Fruit fly (Drosophila melanogaster): ENCODE measurements around the gene Pfdn1.
A peak's percentile ranks its signal among the peaks of the same experiment; 100 is the strongest.

Gene Pfdn1

DNA sequence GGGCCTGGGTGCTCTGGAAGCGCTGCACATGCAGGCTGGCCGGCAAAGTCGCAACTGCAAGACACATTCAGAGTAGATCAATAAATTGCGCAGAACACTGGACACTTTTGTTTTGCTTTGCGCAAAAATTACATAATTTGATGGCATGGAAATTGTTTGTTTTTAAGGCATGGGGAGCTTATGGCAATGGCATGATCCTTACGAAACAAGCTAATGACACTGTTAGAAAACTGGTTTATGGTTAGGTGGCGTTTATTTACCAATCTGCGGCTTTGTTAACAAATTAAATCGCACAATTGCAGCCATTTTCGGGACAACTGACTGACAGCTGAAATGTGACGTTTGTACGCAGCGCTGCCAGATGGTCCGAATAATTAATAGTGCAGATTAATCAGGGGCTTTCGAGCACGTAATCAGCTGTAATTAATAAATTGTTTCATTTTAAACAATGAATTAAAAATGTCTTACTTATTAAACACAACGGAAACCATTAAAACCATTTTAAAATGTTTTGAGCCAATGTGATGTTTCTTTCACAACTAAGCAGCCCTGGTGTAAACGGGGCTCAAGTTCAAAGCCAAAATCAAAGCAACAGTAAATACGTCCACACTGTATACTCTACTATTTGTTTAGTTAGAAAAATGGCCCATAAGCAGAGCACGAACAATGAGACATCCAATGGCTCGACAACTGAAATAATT lies 6.3 kb upstream of the Pfdn1 start, which contains the start of the genes ND-51 and CG13994 (continued):
- TF ChIP-seq disco-r (GFP tag; optimal IDR thresholded peaks at IDR 0.05) (peak; percentile 50), org-1 (GFP tag; optimal IDR thresholded peaks at IDR 0.05) (no peak), btn (GFP tag; optimal IDR thresholded peaks at IDR 0.05) (peak; percentile 58), CG4282 (GFP tag; optimal IDR thresholded peaks at IDR 0.05) (peak; percentile 40), CG4424 (GFP tag; optimal IDR thresholded peaks at IDR 0.05) (peak; percentile 71), sens-2 (GFP tag; IDR thresholded peaks at IDR 0.05) (peak; percentile 65), Dek (tag; optimal IDR thresholded peaks at IDR 0.05) (peak; percentile 71), trh (GFP tag; optimal IDR thresholded peaks at IDR 0.05) (peak; percentile 54), shn (GFP tag; optimal IDR thresholded peaks at IDR 0.05) (peak; percentile 76), fd96Cb (tag; optimal IDR thresholded peaks at IDR 0.05) (peak; percentile 79), CG2875 (GFP tag; optimal IDR thresholded peaks at IDR 0.05) (peak; percentile 69), Nf-YC (tag; optimal IDR thresholded peaks at IDR 0.05) (peak; percentile 77), lov (optimal IDR thresholded peaks at IDR 0.05) (no peak), lov (GFP tag; IDR thresholded peaks at IDR 0.05) (peak; percentile 64; the same call in 1 of the 3 replicates), Spps (tag; optimal IDR thresholded peaks at IDR 0.05) (peak; percentile 57), CG18011 (GFP tag; optimal IDR thresholded peaks at IDR 0.05) (peak; percentile 63), sc (optimal IDR thresholded peaks at IDR 0.05) (no peak), sc (GFP tag; optimal IDR thresholded peaks at IDR 0.05) (peak; percentile 1), Hr78 (GFP tag; optimal IDR thresholded peaks at IDR 0.05) (peak in 1 of 2 experiments; percentile 38), ash1 (GFP tag; optimal IDR thresholded peaks at IDR 0.05) (no peak), Awh (GFP tag; IDR thresholded peaks at IDR 0.05) (peak; percentile 69), CG2199 (GFP tag; IDR thresholded peaks at IDR 0.05) (0 out of 3 replicates have a peak, but pooled peaks have one; percentile 76), ATbp (GFP tag; optimal IDR thresholded peaks at IDR 0.05) (no peak), MESR4 (GFP tag; optimal IDR thresholded peaks at IDR 0.05) (peak; percentile 48), chinmo (GFP tag; IDR thresholded peaks at IDR 0.05; ENCODE audit: partially characterized antibody) (no peak), CG17186 (GFP tag; optimal IDR thresholded peaks at IDR 0.05) (peak; percentile 76), bab2 (GFP tag; optimal IDR thresholded peaks at IDR 0.05) (peak; percentile 91), nmo (GFP tag; optimal IDR thresholded peaks at IDR 0.05) (peak; percentile 89), HmgD (GFP tag; optimal IDR thresholded peaks at IDR 0.05) (peak; percentile 52), NFAT (GFP tag; IDR thresholded peaks at IDR 0.05) (peak; percentile 85), bcd (GFP tag; optimal IDR thresholded peaks at IDR 0.05) (peak; percentile 86), Sox100B (GFP tag; optimal IDR thresholded peaks at IDR 0.05) (no peak), CG15479 (GFP tag; optimal IDR thresholded peaks at IDR 0.05) (peak; percentile 50), ap (GFP tag; IDR thresholded peaks at IDR 0.05) (peak; percentile 47; the same call in 1 of the 2 replicates), dati (GFP tag; IDR thresholded peaks at IDR 0.05) (0 out of 2 replicates have a peak, but pooled peaks have one; percentile 42), sim (GFP tag; IDR thresholded peaks at IDR 0.05) (0 out of 2 replicates have a peak, but pooled peaks have one; percentile 16), CG8388 (GFP tag; optimal IDR thresholded peaks at IDR 0.05) (peak; percentile 80), Dip2 (GFP tag; IDR thresholded peaks at IDR 0.05) (no peak), pum (GFP tag; optimal IDR thresholded peaks at IDR 0.05) (peak; percentile 90), CG15073 (GFP tag; optimal IDR thresholded peaks at IDR 0.05) (no peak), CG8089 (GFP tag; optimal IDR thresholded peaks at IDR 0.05) (peak; percentile 73), lab (GFP tag; optimal IDR thresholded peaks at IDR 0.05) (peak; percentile 87), croc (GFP tag; conservative IDR thresholded peaks at IDR 0.05) (peak; percentile 69), CG7963 (GFP tag; IDR thresholded peaks at IDR 0.05; ENCODE audit: partially characterized antibody) (0 out of 3 replicates have a peak, but pooled peaks have one; percentile 1), CG6791 (GFP tag; IDR thresholded peaks at IDR 0.05; ENCODE audit: partially characterized antibody) (no peak), Neu2 (GFP tag; optimal IDR thresholded peaks at IDR 0.05; ENCODE audit: borderline replicate concordance) (peak; percentile 1), CG13775 (GFP tag; optimal IDR thresholded peaks at IDR 0.05) (peak; percentile 84), ind (GFP tag; optimal IDR thresholded peaks at IDR 0.05) (peak; percentile 84), CG10274 (GFP tag; optimal IDR thresholded peaks at IDR 0.05) (peak; percentile 17)

All from whole organism, embryonic.